Worm (Caenorhabditis elegans) whole organism, late embryonic: Measurements from ENCODE around the gene W09D6.1.

Experiments used
- ceh-18 ChIP-seq: sonication (generic microtip); optimal IDR thresholded peaks from 2 replicates; lab custom pipeline; 2016; ENCODE audit warnings: missing genetic modification characterization, missing compliant biosample characterization
- ceh-9 ChIP-seq: sonication (generic microtip); optimal IDR thresholded peaks from 2 replicates; lab custom pipeline; 2016; ENCODE audit warnings: mild to moderate bottlenecking, missing genetic modification characterization, inconsistent platforms, missing compliant biosample characterization
- dve-1 ChIP-seq: sonication (generic microtip); optimal IDR thresholded peaks from 2 replicates; lab custom pipeline; 2017; ENCODE audit warnings: antibody characterized with exemption, mild to moderate bottlenecking, missing genetic modification characterization, missing compliant biosample characterization
- hlh-13 ChIP-seq: fragments of 200-800 bp; sonication (Bioruptor generic); optimal IDR thresholded peaks from 2 replicates; lab custom pipeline; 2018; ENCODE audit warnings: mild to moderate bottlenecking, missing genetic modification characterization, missing compliant biosample characterization
- lin-11 ChIP-seq: fragments of 200-800 bp; sonication (Bioruptor generic); optimal IDR thresholded peaks from 2 replicates; lab custom pipeline; 2018; ENCODE audit warnings: mild to moderate bottlenecking, missing genetic modification characterization, missing compliant biosample characterization
- nhr-11 ChIP-seq: fragments of 150-350 bp; optimal IDR thresholded peaks from 2 replicates; lab custom pipeline; 2014; ENCODE audit warnings: missing biosample characterization, missing genetic modification characterization
- pax-1 ChIP-seq: fragments of 150-350 bp; optimal IDR thresholded peaks from 2 replicates; lab custom pipeline; 2014; ENCODE audit warnings: missing biosample characterization, missing genetic modification characterization
- unc-42 ChIP-seq: sonication (generic microtip); optimal IDR thresholded peaks from 2 replicates; lab custom pipeline; 2016; ENCODE audit warnings: missing genotype, missing genetic modification characterization, missing compliant biosample characterization

DNA sequence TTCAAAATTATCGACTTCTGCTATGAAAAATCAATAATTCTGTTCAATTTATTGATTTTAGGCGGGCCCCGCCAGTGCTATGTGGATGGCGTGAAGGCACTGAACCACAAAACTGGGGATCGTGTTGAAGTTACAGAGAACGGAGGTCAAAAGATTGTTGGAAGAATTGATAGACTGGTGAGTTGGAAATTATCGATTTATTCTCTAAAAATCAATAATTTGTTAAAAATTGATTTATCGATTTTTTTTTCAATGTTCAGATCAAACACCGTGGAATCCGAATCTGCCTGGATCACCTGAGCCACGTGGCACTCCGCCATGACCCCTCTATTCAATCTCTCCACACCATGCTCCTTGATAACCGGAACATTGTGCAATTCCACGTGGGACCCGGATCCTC is 1.6 kb downstream of the W09D6.1 start:
- TF ChIP-seq pax-1 (tag; lab: Kevin White, UChicago) (no peak), unc-42 (tag; lab: Kevin White, UChicago) (no peak), ceh-9 (tag; lab: Kevin White, UChicago) (no peak), nhr-11 (no peak), hlh-13 (GFP tag; lab: Kevin White, UChicago) (no peak), lin-11 (tag; lab: Kevin White, UChicago) (no peak), ceh-18 (tag; lab: Kevin White, UChicago) (no peak), dve-1 (tag; lab: Kevin White, UChicago) (no peak)
